Worm (Caenorhabditis elegans) whole organism, young adult: ENCODE results near the gene abu-4.

ENCODE experiments used
- B0035.1 ChIP-seq: sonication (generic microtip); optimal IDR thresholded peaks from 2 replicates; lab custom pipeline; 2016; ENCODE audit warnings: missing genetic modification characterization, mild to moderate bottlenecking, missing compliant biosample characterization, missing genotype, missing genetic modification reagents
- D2030.7 ChIP-seq: fragments of 200-800 bp; sonication (Bioruptor generic); IDR thresholded peaks from 2 replicates; pipeline ENCODE4 v1.3.6; 2022; ENCODE audit warnings: missing genetic modification reagents, missing genetic modification characterization, missing compliant biosample characterization
- F23B12.7 ChIP-seq: sonication (generic microtip); optimal IDR thresholded peaks from 2 replicates; lab custom pipeline; 2017; ENCODE audit warnings: missing genetic modification characterization, mild to moderate bottlenecking, missing compliant biosample characterization, antibody characterized with exemption, moderate library complexity; ENCODE audit not compliant: insufficient read depth
- F33H1.4 ChIP-seq: fragments of 200-800 bp; sonication (Bioruptor generic); IDR thresholded peaks from 2 replicates; pipeline ENCODE4 v1.3.6; 2022; ENCODE audit warnings: missing genetic modification reagents, missing genetic modification characterization, missing compliant biosample characterization
- F49E8.2 ChIP-seq: sonication (generic microtip); optimal IDR thresholded peaks from 3 replicates; lab custom pipeline; 2017; ENCODE audit warnings: missing genetic modification characterization, mild to moderate bottlenecking, missing compliant biosample characterization, antibody characterized with exemption, moderate library complexity; ENCODE audit not compliant: insufficient read depth
- F57C9.4 ChIP-seq: sonication (generic microtip); optimal IDR thresholded peaks from 2 replicates; lab custom pipeline; 2017; ENCODE audit warnings: mild to moderate bottlenecking, missing genetic modification characterization, missing compliant biosample characterization
- T26A5.8 ChIP-seq: sonication (generic microtip); optimal IDR thresholded peaks from 2 replicates; lab custom pipeline; 2016; ENCODE audit warnings: missing genetic modification characterization, missing compliant biosample characterization
- Y53F4B.3 ChIP-seq: fragments of 200-800 bp; sonication (Bioruptor generic); IDR thresholded peaks from 2 replicates; pipeline ENCODE4 v1.3.6; 2022; ENCODE audit warnings: missing genetic modification reagents, missing genetic modification characterization, missing compliant biosample characterization
- akir-1 ChIP-seq: fragments of 200-800 bp; sonication (Bioruptor generic); optimal IDR thresholded peaks from 2 replicates; lab custom pipeline; 2018; ENCODE audit warnings: mild to moderate bottlenecking, missing genetic modification characterization, moderate library complexity, missing compliant biosample characterization
- ama-1 ChIP-seq, 3 experiments: fragments of 150-350 bp in 1 of 3; sonication (generic microtip) in 2 of 3; optimal IDR thresholded peaks; 2 replicates each; lab custom pipeline; 2014 to 2018; ENCODE audit warnings: missing biosample characterization in 2 of 3, missing genetic modification characterization in 2 of 3, missing genetic modification reagents in 2 of 3
- attf-3 ChIP-seq: fragments of 200-800 bp; sonication (Bioruptor generic); conservative IDR thresholded peaks from 2 replicates; pipeline ENCODE4 v1.3.6; 2022; ENCODE audit warnings: missing genetic modification reagents, missing genetic modification characterization, missing compliant biosample characterization
- attf-5 ChIP-seq: fragments of 200-800 bp; sonication (Bioruptor generic); optimal IDR thresholded peaks from 2 replicates; lab custom pipeline; 2018; ENCODE audit warnings: mild to moderate bottlenecking, missing genetic modification characterization, missing compliant biosample characterization
- cebp-1 ChIP-seq, 2 experiments: fragments of 200-800 bp in 1 of 2; sonication (Bioruptor generic) in 1 of 2; sonication (generic microtip) in 1 of 2; IDR thresholded peaks in 1 of 2; optimal IDR thresholded peaks in 1 of 2; 2 replicates each; pipeline versions ENCODE4 v1.3.6 to Lab custom; 2017 to 2022; ENCODE audit warnings: missing compliant biosample characterization in 2 of 2, missing genetic modification characterization in 2 of 2, mild to moderate bottlenecking in 1 of 2, missing genetic modification reagents in 1 of 2, moderate library complexity in 1 of 2
- ceh-58 ChIP-seq: fragments of 200-800 bp; sonication (Bioruptor generic); IDR thresholded peaks from 2 replicates; pipeline ENCODE4 v1.3.6; 2022; ENCODE audit warnings: missing genetic modification characterization, missing compliant biosample characterization
- ceh-79 ChIP-seq: sonication (generic microtip); optimal IDR thresholded peaks from 2 replicates; lab custom pipeline; 2017; ENCODE audit warnings: mild to moderate bottlenecking, missing genetic modification characterization, missing compliant biosample characterization
- chd-7 ChIP-seq: sonication (generic microtip); optimal IDR thresholded peaks from 2 replicates; lab custom pipeline; 2016; ENCODE audit warnings: mild to moderate bottlenecking, missing genetic modification characterization, moderate library complexity, missing compliant biosample characterization
- dox-1 ChIP-seq: fragments of 200-800 bp; sonication (Bioruptor generic); IDR thresholded peaks from 2 replicates; pipeline ENCODE4 v1.3.6; 2022; ENCODE audit warnings: missing genetic modification reagents, missing genetic modification characterization, missing compliant biosample characterization
- dpff-1 ChIP-seq: sonication (generic microtip); optimal IDR thresholded peaks from 2 replicates; lab custom pipeline; 2017; ENCODE audit warnings: mild to moderate bottlenecking, missing genetic modification characterization, missing compliant biosample characterization
- egl-18 ChIP-seq: fragments of 200-800 bp; sonication (Bioruptor generic); IDR thresholded peaks from 2 replicates; pipeline ENCODE4 v1.3.6; 2022; ENCODE audit warnings: missing genetic modification reagents, missing genetic modification characterization, missing compliant biosample characterization
- hmg-1.2 ChIP-seq: fragments of 200-800 bp; sonication (Bioruptor generic); IDR thresholded peaks from 2 replicates; pipeline ENCODE4 v1.3.6; 2022; ENCODE audit warnings: missing genetic modification reagents, missing genetic modification characterization, missing compliant biosample characterization
- mcd-1 ChIP-seq: fragments of 200-800 bp; sonication (Bioruptor generic); IDR thresholded peaks from 2 replicates; pipeline ENCODE4 v1.3.6; 2022; ENCODE audit warnings: missing genetic modification reagents, missing genetic modification characterization, missing compliant biosample characterization
- nhr-179 ChIP-seq: sonication (generic microtip); optimal IDR thresholded peaks from 2 replicates; lab custom pipeline; 2016; ENCODE audit warnings: mild to moderate bottlenecking, missing genetic modification characterization, missing compliant biosample characterization
- nhr-80 ChIP-seq: sonication (generic microtip); optimal IDR thresholded peaks from 2 replicates; lab custom pipeline; 2016; ENCODE audit warnings: missing genetic modification characterization, missing compliant biosample characterization
- pbrm-1 ChIP-seq: fragments of 200-800 bp; sonication (Bioruptor generic); IDR thresholded peaks from 2 replicates; pipeline ENCODE4 v1.3.6; 2022; ENCODE audit warnings: missing genetic modification reagents, missing genetic modification characterization, missing compliant biosample characterization
- pha-4 ChIP-seq: fragments of 150-350 bp; sonication (generic microtip); optimal IDR thresholded peaks from 2 replicates; lab custom pipeline; 2014; ENCODE audit warnings: missing biosample characterization, missing genetic modification reagents, missing genetic modification characterization
- rcor-1 ChIP-seq: fragments of 200-800 bp; sonication (Bioruptor generic); IDR thresholded peaks from 2 replicates; pipeline ENCODE4 v1.3.6; 2022; ENCODE audit warnings: missing genetic modification reagents, missing genetic modification characterization, missing compliant biosample characterization
- sdz-38 ChIP-seq: sonication (generic microtip); optimal IDR thresholded peaks from 2 replicates; lab custom pipeline; 2016; ENCODE audit warnings: missing genotype, missing genetic modification characterization, missing compliant biosample characterization
- snpc-1.1 ChIP-seq: sonication (generic microtip); optimal IDR thresholded peaks from 2 replicates; lab custom pipeline; 2017; ENCODE audit warnings: missing genetic modification characterization, mild to moderate bottlenecking, missing compliant biosample characterization, antibody characterized with exemption, moderate library complexity, missing genotype, missing genetic modification reagents; ENCODE audit not compliant: insufficient read depth
- tlf-1 ChIP-seq: fragments of 200-800 bp; sonication (Bioruptor generic); optimal IDR thresholded peaks from 2 replicates; lab custom pipeline; 2018; ENCODE audit warnings: mild to moderate bottlenecking, missing genetic modification characterization, missing compliant biosample characterization
- unc-130 ChIP-seq: sonication (generic microtip); optimal IDR thresholded peaks from 2 replicates; lab custom pipeline; 2016; ENCODE audit warnings: missing genetic modification reagents, missing genetic modification characterization, missing compliant biosample characterization
- unc-62 ChIP-seq: fragments of 150-350 bp; optimal IDR thresholded peaks from 2 replicates; lab custom pipeline; 2014; ENCODE audit warnings: missing biosample characterization, missing genetic modification reagents, missing genetic modification characterization
- zfh-2 ChIP-seq: fragments of 200-800 bp; sonication (Bioruptor generic); conservative IDR thresholded peaks from 2 replicates; pipeline ENCODE4 v1.3.6; 2022; ENCODE audit warnings: missing genetic modification reagents, missing genetic modification characterization, missing compliant biosample characterization
- ztf-3 ChIP-seq: fragments of 200-800 bp; sonication (Bioruptor generic); optimal IDR thresholded peaks from 2 replicates; lab custom pipeline; 2018; ENCODE audit warnings: mild to moderate bottlenecking, missing genetic modification characterization, missing compliant biosample characterization

The abu-4 gene

DNA sequence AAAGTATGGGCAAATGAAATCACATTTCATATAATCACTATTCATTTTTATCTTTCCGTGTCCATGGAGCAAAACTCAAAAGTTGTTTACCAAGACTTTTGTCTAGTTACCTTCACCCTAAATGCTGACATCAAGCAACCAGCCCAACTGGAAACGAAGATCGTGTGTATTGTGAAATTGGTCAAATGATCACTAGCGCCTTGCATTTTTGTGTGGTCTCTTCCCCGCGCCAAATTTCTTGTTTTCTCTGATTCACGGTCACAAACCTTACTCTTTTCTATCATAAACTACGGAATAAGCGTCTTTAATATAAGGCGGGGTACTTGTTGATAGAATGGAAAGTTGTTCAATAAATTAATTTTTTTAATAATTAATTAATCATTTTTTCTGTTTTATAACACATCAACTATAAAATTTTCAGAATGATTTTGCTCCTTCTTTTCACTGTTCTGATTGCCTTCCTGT lies 24.5 kb upstream of the abu-4 start, which contains the start of gene cyp-33C7:
TSS of gene cyp-33C7 (plus strand) at position 415 of the 465 bp plus-strand sequence.
- TF ChIP-seq D2030.7 (no peak), cebp-1 (GFP tag; IDR thresholded peaks at IDR 0.05; lab: Robert Waterston, UW) (peak; percentile 95), cebp-1 (tag; optimal IDR thresholded peaks at IDR 0.05; lab: Kevin White, UChicago) (peak; percentile 96), rcor-1 (no peak), unc-130 (GFP tag; lab: Kevin White, UChicago) (no peak), B0035.1 (tag; lab: Kevin White, UChicago) (no peak), pbrm-1 (no peak), F57C9.4 (tag; lab: Kevin White, UChicago) (no peak), nhr-179 (tag; lab: Kevin White, UChicago) (no peak), akir-1 (GFP tag; lab: Kevin White, UChicago) (no peak), egl-18 (no peak), F23B12.7 (tag; lab: Kevin White, UChicago) (peak; percentile 9), dox-1 (GFP tag; lab: Robert Waterston, UW) (0 out of 2 replicates have a peak, but pooled peaks have one; percentile 46), nhr-80 (peak; percentile 85), Y53F4B.3 (GFP tag; lab: Robert Waterston, UW) (no peak), T26A5.8 (tag; lab: Kevin White, UChicago) (no peak), mcd-1 (GFP tag; lab: Robert Waterston, UW) (0 out of 2 replicates have a peak, but pooled peaks have one; percentile 11), ama-1 (optimal IDR thresholded peaks at IDR 0.05; lab: Kevin White, UChicago) (no peak), ama-1 (GFP tag; optimal IDR thresholded peaks at IDR 0.05; lab: Kevin White, UChicago) (no peak), attf-5 (peak; percentile 56), dpff-1 (tag; lab: Kevin White, UChicago) (no peak), attf-3 (GFP tag; lab: Robert Waterston, UW) (no peak), tlf-1 (GFP tag; lab: Kevin White, UChicago) (no peak), pha-4 (tag; lab: Kevin White, UChicago) (peak; percentile 62), ceh-58 (GFP tag; lab: Robert Waterston, UW) (no peak), F33H1.4 (GFP tag; lab: Robert Waterston, UW) (no peak), hmg-1.2 (GFP tag; lab: Robert Waterston, UW) (peak; percentile 18; the same call in 1 of the 2 replicates), snpc-1.1 (no peak), unc-62 (peak; percentile 28), sdz-38 (tag; lab: Kevin White, UChicago) (no peak)
- TF ChIP-seq, all 124 proteins: peak for 9

- TF ChIP-seq nhr-80 = peak; percentile 31
- TF ChIP-seq ztf-3 (GFP tag; lab: Kevin White, UChicago) = no peak
- no peak for TF ChIP-seq ceh-58 (GFP tag; lab: Robert Waterston, UW)
- no peak for TF ChIP-seq ceh-79 (tag; lab: Kevin White, UChicago)
Measured at ce11 chrV:2251774-2252173, 22.9 kb upstream of the abu-4 start.

- no peak for TF ChIP-seq F49E8.2 (tag; lab: Kevin White, UChicago)
- no peak for TF ChIP-seq akir-1 (GFP tag; lab: Kevin White, UChicago)
- TF ChIP-seq cebp-1 (GFP tag; IDR thresholded peaks at IDR 0.05; lab: Robert Waterston, UW) = no peak
- TF ChIP-seq cebp-1 (tag; optimal IDR thresholded peaks at IDR 0.05; lab: Kevin White, UChicago) = peak; percentile 35
- TF ChIP-seq zfh-2 (GFP tag; lab: Robert Waterston, UW) = peak; percentile 68
- no peak for TF ChIP-seq chd-7 (tag; lab: Kevin White, UChicago)
Measured at ce11 chrV:2254553-2255124, 20.0 kb upstream of the abu-4 start, which contains the start of gene str-253. Gene str-253, minus strand, starts transcription at chrV:2254603.
